Worm (Caenorhabditis elegans) whole organism, young adult: ENCODE measurements around the gene gpla-1.

Experiments used
- B0261.1 ChIP-seq: sonication (generic microtip); optimal IDR thresholded peaks from 2 replicates; lab custom pipeline; 2016; ENCODE audit warnings: mild to moderate bottlenecking, missing genetic modification characterization, moderate library complexity, missing compliant biosample characterization
- B0336.3 ChIP-seq: fragments of 200-800 bp; sonication (Bioruptor generic); IDR thresholded peaks from 2 replicates; pipeline ENCODE4 v1.3.6; 2022; ENCODE audit warnings: missing genetic modification characterization, missing compliant biosample characterization
- F10E7.11 ChIP-seq: sonication (generic microtip); optimal IDR thresholded peaks from 2 replicates; lab custom pipeline; 2017; ENCODE audit warnings: mild to moderate bottlenecking, missing genetic modification characterization, moderate library complexity, missing compliant biosample characterization
- F22D6.2 ChIP-seq: sonication (generic microtip); optimal IDR thresholded peaks from 2 replicates; lab custom pipeline; 2016; ENCODE audit warnings: mild to moderate bottlenecking, missing genetic modification characterization, missing compliant biosample characterization
- F49E8.2 ChIP-seq: sonication (generic microtip); optimal IDR thresholded peaks from 3 replicates; lab custom pipeline; 2017; ENCODE audit warnings: missing genetic modification characterization, mild to moderate bottlenecking, missing compliant biosample characterization, antibody characterized with exemption, moderate library complexity; ENCODE audit not compliant: insufficient read depth
- F55B11.4 ChIP-seq: sonication (generic microtip); optimal IDR thresholded peaks from 2 replicates; lab custom pipeline; 2016; ENCODE audit warnings: missing compliant biosample characterization, missing genetic modification characterization, borderline replicate concordance; ENCODE audit not compliant: insufficient read depth
- K12H6.12 ChIP-seq: fragments of 200-800 bp; sonication (Bioruptor generic); optimal IDR thresholded peaks from 2 replicates; lab custom pipeline; 2018; ENCODE audit warnings: mild to moderate bottlenecking, missing genetic modification characterization, missing compliant biosample characterization
- Y53F4B.3 ChIP-seq: fragments of 200-800 bp; sonication (Bioruptor generic); IDR thresholded peaks from 2 replicates; pipeline ENCODE4 v1.3.6; 2022; ENCODE audit warnings: missing genetic modification reagents, missing genetic modification characterization, missing compliant biosample characterization
- Y67H2A.10 ChIP-seq: fragments of 200-800 bp; sonication (Bioruptor generic); conservative IDR thresholded peaks from 2 replicates; pipeline ENCODE4 v1.3.6; 2022; ENCODE audit warnings: missing genetic modification reagents, missing genetic modification characterization, missing compliant biosample characterization
- Y79H2A.3 ChIP-seq: fragments of 200-800 bp; sonication (Bioruptor generic); conservative IDR thresholded peaks from 2 replicates; pipeline ENCODE4 v1.3.6; 2022; ENCODE audit warnings: missing genetic modification reagents, missing genetic modification characterization, missing compliant biosample characterization
- ama-1 ChIP-seq, 3 experiments: fragments of 150-350 bp in 1 of 3; sonication (generic microtip) in 2 of 3; optimal IDR thresholded peaks; 2 replicates each; lab custom pipeline; 2014 to 2018; ENCODE audit warnings: missing biosample characterization in 2 of 3, missing genetic modification characterization in 2 of 3, missing genetic modification reagents in 2 of 3
- attf-3 ChIP-seq: fragments of 200-800 bp; sonication (Bioruptor generic); conservative IDR thresholded peaks from 2 replicates; pipeline ENCODE4 v1.3.6; 2022; ENCODE audit warnings: missing genetic modification reagents, missing genetic modification characterization, missing compliant biosample characterization
- attf-5 ChIP-seq: fragments of 200-800 bp; sonication (Bioruptor generic); optimal IDR thresholded peaks from 2 replicates; lab custom pipeline; 2018; ENCODE audit warnings: mild to moderate bottlenecking, missing genetic modification characterization, missing compliant biosample characterization
- ceh-40 ChIP-seq: fragments of 200-800 bp; sonication (Bioruptor generic); IDR thresholded peaks from 2 replicates; pipeline ENCODE4 v1.3.6; 2022; ENCODE audit warnings: missing genetic modification characterization, missing compliant biosample characterization
- die-1 ChIP-seq: sonication (generic microtip); optimal IDR thresholded peaks from 2 replicates; lab custom pipeline; 2016; ENCODE audit warnings: missing genotype, mild to moderate bottlenecking, missing genetic modification characterization, missing compliant biosample characterization
- dox-1 ChIP-seq: fragments of 200-800 bp; sonication (Bioruptor generic); IDR thresholded peaks from 2 replicates; pipeline ENCODE4 v1.3.6; 2022; ENCODE audit warnings: missing genetic modification reagents, missing genetic modification characterization, missing compliant biosample characterization
- egrh-3 ChIP-seq: fragments of 200-800 bp; sonication (Bioruptor generic); IDR thresholded peaks from 2 replicates; pipeline ENCODE4 v1.3.6; 2022; ENCODE audit warnings: missing genetic modification reagents, missing genetic modification characterization, missing compliant biosample characterization
- ekl-4 ChIP-seq: fragments of 200-800 bp; sonication (Bioruptor generic); IDR thresholded peaks from 2 replicates; pipeline ENCODE4 v1.3.6; 2022; ENCODE audit warnings: missing genetic modification reagents, missing genetic modification characterization, missing compliant biosample characterization
- fkh-3 ChIP-seq: sonication (generic microtip); optimal IDR thresholded peaks from 2 replicates; lab custom pipeline; 2016; ENCODE audit warnings: mild to moderate bottlenecking, missing genetic modification characterization, missing compliant biosample characterization
- hlh-26 ChIP-seq: fragments of 200-800 bp; sonication (Bioruptor generic); conservative IDR thresholded peaks from 2 replicates; pipeline ENCODE4 v1.3.6; 2022; ENCODE audit warnings: missing genetic modification reagents, missing genetic modification characterization, missing compliant biosample characterization
- hmg-1.2 ChIP-seq: fragments of 200-800 bp; sonication (Bioruptor generic); IDR thresholded peaks from 2 replicates; pipeline ENCODE4 v1.3.6; 2022; ENCODE audit warnings: missing genetic modification reagents, missing genetic modification characterization, missing compliant biosample characterization
- hmg-20 ChIP-seq: fragments of 200-800 bp; sonication (Bioruptor generic); IDR thresholded peaks from 2 replicates; pipeline ENCODE4 v1.3.6; 2022; ENCODE audit warnings: missing genetic modification reagents, missing genetic modification characterization, missing compliant biosample characterization
- lin-40 ChIP-seq: sonication (generic microtip); optimal IDR thresholded peaks from 2 replicates; lab custom pipeline; 2016; ENCODE audit warnings: missing genetic modification characterization, mild to moderate bottlenecking, missing compliant biosample characterization, missing genotype, missing genetic modification reagents
- lsy-27 ChIP-seq: sonication (generic microtip); optimal IDR thresholded peaks from 2 replicates; lab custom pipeline; 2017; ENCODE audit warnings: missing genetic modification characterization, mild to moderate bottlenecking, missing compliant biosample characterization, antibody characterized with exemption, missing genotype, borderline replicate concordance; ENCODE audit not compliant: insufficient read depth
- madf-6 ChIP-seq: fragments of 200-800 bp; sonication (Bioruptor generic); IDR thresholded peaks from 2 replicates; pipeline ENCODE4 v1.3.6; 2022; ENCODE audit warnings: missing genetic modification reagents, missing genetic modification characterization, missing compliant biosample characterization
- mcd-1 ChIP-seq: fragments of 200-800 bp; sonication (Bioruptor generic); IDR thresholded peaks from 2 replicates; pipeline ENCODE4 v1.3.6; 2022; ENCODE audit warnings: missing genetic modification reagents, missing genetic modification characterization, missing compliant biosample characterization
- mel-28 ChIP-seq: sonication (generic microtip); optimal IDR thresholded peaks from 2 replicates; lab custom pipeline; 2016; ENCODE audit warnings: borderline replicate concordance, mild to moderate bottlenecking, missing genetic modification characterization, missing compliant biosample characterization
- mes-4 ChIP-seq: sonication (generic microtip); optimal IDR thresholded peaks from 2 replicates; lab custom pipeline; 2016; ENCODE audit warnings: missing genotype, missing genetic modification characterization, missing compliant biosample characterization
- nfya-1 ChIP-seq: sonication (generic microtip); optimal IDR thresholded peaks from 2 replicates; lab custom pipeline; 2017; ENCODE audit warnings: antibody characterized with exemption, missing compliant biosample characterization, missing genetic modification characterization, borderline replicate concordance; ENCODE audit not compliant: insufficient read depth
- nfyb-1 ChIP-seq: fragments of 200-800 bp; sonication (Bioruptor generic); IDR thresholded peaks from 2 replicates; pipeline ENCODE4 v1.3.6; 2022; ENCODE audit warnings: missing genetic modification reagents, missing genetic modification characterization, missing compliant biosample characterization
- nhr-120 ChIP-seq: fragments of 200-800 bp; sonication (Bioruptor generic); IDR thresholded peaks from 2 replicates; pipeline ENCODE4 v1.3.6; 2022; ENCODE audit warnings: missing genetic modification characterization, missing compliant biosample characterization
- nhr-179 ChIP-seq: sonication (generic microtip); optimal IDR thresholded peaks from 2 replicates; lab custom pipeline; 2016; ENCODE audit warnings: mild to moderate bottlenecking, missing genetic modification characterization, missing compliant biosample characterization
- nhr-80 ChIP-seq: sonication (generic microtip); optimal IDR thresholded peaks from 2 replicates; lab custom pipeline; 2016; ENCODE audit warnings: missing genetic modification characterization, missing compliant biosample characterization
- snpc-1.1 ChIP-seq: sonication (generic microtip); optimal IDR thresholded peaks from 2 replicates; lab custom pipeline; 2017; ENCODE audit warnings: missing genetic modification characterization, mild to moderate bottlenecking, missing compliant biosample characterization, antibody characterized with exemption, moderate library complexity, missing genotype, missing genetic modification reagents; ENCODE audit not compliant: insufficient read depth
- sptf-2 ChIP-seq: fragments of 200-800 bp; sonication (Bioruptor generic); optimal IDR thresholded peaks from 2 replicates; lab custom pipeline; 2018; ENCODE audit warnings: mild to moderate bottlenecking, missing genetic modification characterization, missing compliant biosample characterization
- unc-62 ChIP-seq: fragments of 150-350 bp; optimal IDR thresholded peaks from 2 replicates; lab custom pipeline; 2014; ENCODE audit warnings: missing biosample characterization, missing genetic modification reagents, missing genetic modification characterization
- xnd-1 ChIP-seq: sonication (generic microtip); optimal IDR thresholded peaks from 2 replicates; lab custom pipeline; 2016; ENCODE audit warnings: missing genotype, missing genetic modification reagents, missing genetic modification characterization, missing compliant biosample characterization
- zim-3 ChIP-seq: sonication (generic microtip); optimal IDR thresholded peaks from 2 replicates; lab custom pipeline; 2017; ENCODE audit warnings: mild to moderate bottlenecking, missing genetic modification characterization, moderate library complexity, missing compliant biosample characterization
- ztf-18 ChIP-seq: sonication (generic microtip); optimal IDR thresholded peaks from 2 replicates; lab custom pipeline; 2016; ENCODE audit warnings: missing genotype, mild to moderate bottlenecking, missing genetic modification characterization, missing compliant biosample characterization
- ztf-22 ChIP-seq: fragments of 200-800 bp; sonication (Bioruptor generic); optimal IDR thresholded peaks from 2 replicates; lab custom pipeline; 2018; ENCODE audit warnings: mild to moderate bottlenecking, missing genetic modification characterization, moderate library complexity, missing compliant biosample characterization
- ztf-25 ChIP-seq: fragments of 200-800 bp; sonication (Bioruptor generic); IDR thresholded peaks from 2 replicates; pipeline ENCODE4 v1.3.6; 2022; ENCODE audit warnings: missing genetic modification reagents, missing genetic modification characterization, missing compliant biosample characterization
- ztf-26 ChIP-seq: sonication (generic microtip); optimal IDR thresholded peaks from 2 replicates; lab custom pipeline; 2017; ENCODE audit warnings: missing genetic modification characterization, missing compliant biosample characterization
- ztf-6 ChIP-seq: fragments of 200-800 bp; sonication (Bioruptor generic); IDR thresholded peaks from 2 replicates; pipeline ENCODE4 v1.3.6; 2022; ENCODE audit warnings: missing genetic modification reagents, missing genetic modification characterization, missing compliant biosample characterization

gpla-1 gene

DNA sequence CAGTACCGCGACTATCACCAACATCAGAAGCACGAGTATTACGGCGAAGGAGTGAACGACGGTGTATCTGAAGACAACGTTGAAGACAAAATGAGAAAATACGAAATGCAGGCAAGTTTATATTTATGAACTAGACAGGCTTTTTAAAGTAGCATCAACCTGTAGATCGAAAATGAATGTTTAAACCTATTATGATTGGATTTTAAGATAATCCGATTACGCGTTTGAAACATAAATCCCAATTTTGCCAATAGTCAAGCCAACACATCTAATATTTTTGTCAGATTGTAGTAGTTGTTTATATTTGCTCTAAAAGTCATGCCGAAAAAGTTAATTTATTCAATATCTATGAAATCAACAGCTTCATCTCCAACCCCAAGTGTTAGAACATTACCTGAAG is 36.4 kb downstream of the gpla-1 start:
- TF ChIP-seq fkh-3 (no peak), B0261.1 (tag; lab: Kevin White, UChicago) (no peak), Y79H2A.3 (GFP tag; lab: Robert Waterston, UW) (no peak), ama-1 (optimal IDR thresholded peaks at IDR 0.05; lab: Kevin White, UChicago) (no peak), ama-1 (GFP tag; optimal IDR thresholded peaks at IDR 0.05; lab: Kevin White, UChicago) (no peak), attf-5 (GFP tag; lab: Kevin White, UChicago) (no peak), F10E7.11 (tag; lab: Kevin White, UChicago) (no peak), zim-3 (no peak), nhr-120 (GFP tag; lab: Robert Waterston, UW) (no peak), sptf-2 (GFP tag; lab: Kevin White, UChicago) (no peak), lin-40 (tag; lab: Kevin White, UChicago) (no peak), F55B11.4 (no peak), mel-28 (no peak), die-1 (no peak), ztf-25 (no peak)

DNA sequence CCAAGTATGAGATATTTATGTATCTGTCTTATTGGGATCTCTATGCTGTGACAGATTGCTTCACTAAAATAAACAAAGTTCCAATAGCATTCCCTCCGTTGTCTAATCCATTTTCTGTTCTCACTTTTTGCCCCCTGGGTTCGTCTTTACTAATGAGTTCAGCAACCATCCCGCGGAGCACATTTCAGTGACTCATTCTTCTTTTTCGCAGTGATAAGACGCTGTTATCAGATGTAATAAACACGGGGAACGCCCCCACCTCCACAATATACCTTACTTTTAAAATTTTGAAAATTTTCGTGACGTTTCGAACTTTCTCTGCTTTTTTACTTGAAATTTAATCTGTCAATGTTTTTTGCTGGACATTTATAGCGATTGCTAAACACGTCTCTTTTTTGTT is 37.5 kb downstream of the gpla-1 start:
- TF ChIP-seq nhr-80 = peak; percentile 67
- TF ChIP-seq snpc-1.1 (tag; lab: Kevin White, UChicago) = no peak
- TF ChIP-seq ekl-4 (GFP tag; lab: Robert Waterston, UW) = no peak
- TF ChIP-seq B0261.1 (tag; lab: Kevin White, UChicago) = no peak
- no peak for TF ChIP-seq ztf-6 (GFP tag; lab: Robert Waterston, UW)
- no peak for TF ChIP-seq ztf-18 (tag; lab: Kevin White, UChicago)

DNA sequence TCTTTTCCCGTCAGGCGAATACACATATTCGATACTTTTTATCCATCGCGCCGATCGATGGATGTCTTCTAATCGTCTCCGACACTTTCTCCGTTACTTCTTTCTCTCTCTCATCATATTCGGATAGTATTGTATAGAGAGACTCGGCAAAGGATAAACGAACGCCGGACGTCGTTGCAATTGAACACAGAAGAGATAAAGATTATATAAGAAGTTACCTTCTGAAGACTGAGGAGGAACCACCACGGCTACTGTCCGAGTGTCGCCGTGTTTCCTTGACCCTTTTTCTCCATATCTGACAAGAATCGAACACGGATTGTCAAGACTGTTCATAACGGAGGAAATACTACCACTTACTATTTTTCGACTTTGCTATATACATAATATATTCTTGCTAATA is 38.5 kb downstream of the gpla-1 start, which contains the start of gene sma-1:
sma-1 (plus strand) TSS at position 301 of the 400 bp plus-strand sequence.
- no peak for TF ChIP-seq nfyb-1

DNA sequence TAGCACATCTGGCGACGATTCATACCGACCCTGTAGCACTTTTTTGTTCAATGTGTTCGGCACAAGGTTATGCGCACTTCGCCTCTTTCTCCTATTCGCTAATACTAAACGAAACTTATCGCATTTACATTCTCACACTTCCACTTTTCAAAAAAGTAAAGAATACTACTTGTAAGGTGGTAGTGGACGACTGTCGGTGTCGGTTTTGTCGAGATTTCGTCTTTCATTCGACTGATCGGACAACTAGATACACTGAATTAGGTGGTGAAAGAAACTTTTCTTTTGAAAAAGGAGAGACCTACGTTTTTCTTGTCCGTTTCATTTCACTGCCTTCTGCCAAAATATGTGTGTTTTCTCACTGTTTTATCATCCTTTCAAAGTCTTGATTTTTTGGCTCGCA is 40.0 kb downstream of the gpla-1 start:
- TF ChIP-seq snpc-1.1 (tag; lab: Kevin White, UChicago) = no peak
- TF ChIP-seq egrh-3 (GFP tag; lab: Robert Waterston, UW) = no peak
- no peak for TF ChIP-seq ztf-22 (GFP tag; lab: Kevin White, UChicago)
- TF ChIP-seq hmg-1.2 (GFP tag; lab: Robert Waterston, UW) = no peak
- no peak for TF ChIP-seq hlh-26 (GFP tag; lab: Robert Waterston, UW)
- TF ChIP-seq ztf-26 = no peak
- TF ChIP-seq nfya-1 = no peak
- no peak for TF ChIP-seq ekl-4 (GFP tag; lab: Robert Waterston, UW)
- no peak for TF ChIP-seq hmg-20 (GFP tag; lab: Robert Waterston, UW)
- no peak for TF ChIP-seq attf-3 (GFP tag; lab: Robert Waterston, UW)
- no peak for TF ChIP-seq F55B11.4
- no peak for TF ChIP-seq F22D6.2 (tag; lab: Kevin White, UChicago)
- TF ChIP-seq unc-62 = no peak
- no peak for TF ChIP-seq ztf-25
- no peak for TF ChIP-seq sptf-2 (GFP tag; lab: Kevin White, UChicago)
- TF ChIP-seq nhr-179 (tag; lab: Kevin White, UChicago) = no peak

DNA sequence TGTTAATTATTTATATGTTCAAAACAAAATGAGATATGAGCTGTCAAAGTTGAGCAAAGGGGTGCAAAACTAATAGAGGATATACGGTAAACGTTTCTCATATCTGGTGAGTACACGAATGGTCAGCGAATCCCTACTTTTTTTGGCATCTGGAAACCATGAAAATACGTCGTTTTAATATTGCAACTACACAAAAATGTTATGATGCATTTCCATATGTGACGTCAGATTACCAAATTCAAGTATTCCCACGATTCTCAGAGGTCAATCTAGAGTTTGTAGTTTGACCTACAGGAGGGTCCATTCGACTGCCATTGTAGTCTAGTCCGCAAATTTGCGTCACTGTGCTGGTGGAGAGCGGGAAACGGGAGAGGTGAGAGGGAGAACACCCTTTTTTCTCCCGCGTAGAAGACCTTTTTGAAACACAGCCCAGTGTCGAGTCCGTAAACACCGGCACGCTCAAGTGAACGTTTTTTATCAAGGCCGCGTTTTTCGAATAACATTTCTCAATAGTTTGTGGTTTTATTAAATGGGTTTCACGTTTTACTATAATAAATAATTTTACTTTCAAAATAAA is 41.2 kb downstream of the gpla-1 start:
- TF ChIP-seq lsy-27 (tag; lab: Kevin White, UChicago) (no peak), madf-6 (GFP tag; lab: Robert Waterston, UW) (peak; percentile 88), Y67H2A.10 (GFP tag; lab: Robert Waterston, UW) (no peak), dox-1 (GFP tag; lab: Robert Waterston, UW) (peak; percentile 74; the same call in 1 of the 2 replicates), mes-4 (tag; lab: Kevin White, UChicago) (no peak), B0336.3 (GFP tag; lab: Robert Waterston, UW) (peak; percentile 43; the same call in 1 of the 2 replicates), F49E8.2 (tag; lab: Kevin White, UChicago) (no peak), ceh-40 (no peak), K12H6.12 (tag; lab: Kevin White, UChicago) (no peak), die-1 (no peak), xnd-1 (tag; lab: Kevin White, UChicago) (peak; percentile 53), Y53F4B.3 (GFP tag; lab: Robert Waterston, UW) (no peak), mcd-1 (peak; percentile 48; the same call in 1 of the 2 replicates)
